Fruit fly (Drosophila melanogaster) whole organism: ENCODE results near the gene Mybbp1A.

Experiments used
- CG8478 ChIP-seq: fragments of >200 bp; optimal IDR thresholded peaks from 2 replicates; lab custom pipeline; 2018; ENCODE audit warnings: inconsistent platforms
- EcR ChIP-seq, 2 experiments: fragments of >200 bp; optimal IDR thresholded peaks; 2 replicates each; lab custom pipeline; 2017; ENCODE audit warnings: missing biosample characterization in 2 of 2, missing genetic modification characterization in 2 of 2, missing genetic modification reagents in 2 of 2
- psq ChIP-seq: fragments of >200 bp; optimal IDR thresholded peaks from 2 replicates; lab custom pipeline; 2017

DNA sequence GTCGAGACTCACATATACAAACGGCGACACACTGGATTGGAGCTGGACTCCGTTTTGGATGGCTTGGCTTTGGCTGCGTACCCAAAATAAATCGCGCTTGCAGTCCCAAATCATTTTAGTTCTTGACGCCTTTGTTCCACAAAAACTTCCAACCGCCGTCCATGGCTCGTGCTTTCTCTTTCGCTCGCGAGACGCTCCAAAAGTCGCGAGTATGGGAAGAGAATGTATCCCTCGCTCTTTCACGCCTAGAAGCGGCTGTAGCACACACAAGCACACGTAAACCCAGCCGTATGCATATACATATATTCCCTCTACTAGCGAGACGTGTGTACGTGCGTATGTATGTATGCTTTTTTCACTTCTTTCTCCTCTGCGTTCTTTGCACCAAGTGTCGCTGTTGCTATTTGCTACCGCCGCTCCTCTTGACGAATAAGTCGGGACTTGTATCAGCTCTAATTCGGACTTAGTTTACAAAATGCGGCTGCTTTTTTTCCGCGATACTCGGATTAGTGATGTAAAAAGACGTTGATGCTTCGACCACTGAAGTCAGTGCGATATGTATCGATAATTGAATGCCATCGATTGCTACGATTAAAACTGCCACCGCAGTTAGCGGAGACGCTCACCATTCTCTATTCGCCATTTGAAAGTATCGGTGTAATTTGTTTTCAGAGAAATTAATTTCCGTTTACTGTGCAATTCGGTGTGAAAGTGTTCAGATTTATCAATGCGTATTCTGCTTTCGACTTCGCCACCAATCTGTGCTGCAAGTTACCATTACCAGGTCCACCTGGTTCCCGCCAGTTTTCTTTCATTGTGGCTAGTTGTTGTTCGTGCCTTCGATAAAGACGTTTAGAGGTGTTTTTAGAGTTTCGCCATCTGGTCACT lies 26.2 kb downstream of the Mybbp1A start, which contains the start of the genes Hmt4-20 and SkpA:
- TF ChIP-seq CG8478: peak; percentile 44
- TF ChIP-seq psq (lab: Kevin White, UChicago): no peak
- no peak for TF ChIP-seq EcR (GFP tag; optimal IDR thresholded peaks at IDR 0.05; lab: Kevin White, UChicago)
